Worm (Caenorhabditis elegans): ENCODE results near the gene ZC239.17.

DNA sequence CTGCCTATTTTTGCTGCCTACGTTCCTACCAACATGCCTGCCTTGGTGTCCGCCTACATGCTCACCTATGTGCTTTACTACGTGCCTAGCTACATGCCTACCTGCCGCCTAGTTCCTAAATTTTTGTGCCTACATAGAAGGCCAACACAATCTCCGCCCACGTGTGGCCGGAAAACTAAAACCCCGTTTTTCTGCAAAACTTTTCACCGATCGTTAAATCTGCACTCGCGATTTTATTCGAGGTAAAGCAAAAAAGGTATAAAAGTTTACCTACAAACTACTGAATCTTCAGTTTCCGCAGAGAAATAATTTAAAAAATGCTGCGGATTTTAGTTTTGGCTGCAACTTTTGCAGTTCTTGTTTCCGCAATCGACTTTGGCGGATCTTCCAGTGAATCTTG is 23.7 kb upstream of the ZC239.17 start, which contains the start of gene clec-124:
- TF ChIP-seq lin-38 (GFP tag; IDR thresholded peaks at IDR 0.05) (no peak), unc-62 (GFP tag; optimal IDR thresholded peaks at IDR 0.05 in 1 of 2) (no peak), unc-62 (tag; optimal IDR thresholded peaks at IDR 0.05) (no peak), zfp-3 (GFP tag; conservative IDR thresholded peaks at IDR 0.05) (no peak), pha-4 (GFP tag; IDR thresholded peaks at IDR 0.05) (no peak), pha-4 (tag; optimal IDR thresholded peaks at IDR 0.05) (no peak), lsy-2 (tag; optimal IDR thresholded peaks at IDR 0.05) (no peak)

Measured in whole organism, L4 larva.